Fruit fly (Drosophila melanogaster) whole organism, embryonic: ENCODE data around the gene Lsp1alpha.

ENCODE experiments used
- Atf6 ChIP-seq: fragments of 200-800 bp; sonication (Bioruptor generic); IDR thresholded peaks from 2 replicates; pipeline ENCODE4 v1.3.6; 2022; ENCODE audit warnings: missing biosample characterization, missing genetic modification characterization
- B-H2 ChIP-seq: fragments of 200-800 bp; sonication (Bioruptor generic); optimal IDR thresholded peaks from 2 replicates; lab custom pipeline; 2018; ENCODE audit warnings: missing biosample characterization, mild to moderate bottlenecking, missing genetic modification characterization
- CG10565 ChIP-seq: fragments of 200-800 bp; sonication (Bioruptor generic); optimal IDR thresholded peaks from 3 replicates; lab custom pipeline; 2016; ENCODE audit warnings: missing biosample characterization, mild to moderate bottlenecking, missing genetic modification characterization
- CG11456 ChIP-seq: fragments of 200-800 bp; sonication (Bioruptor generic); IDR thresholded peaks from 3 replicates; pipeline ENCODE4 v1.3.6; 2022; ENCODE audit warnings: missing biosample characterization, missing genetic modification characterization
- CG13287 ChIP-seq: fragments of 200-800 bp; sonication (Bioruptor generic); IDR thresholded peaks from 2 replicates; pipeline ENCODE4 v1.3.6; 2022; ENCODE audit warnings: missing biosample characterization, missing genetic modification characterization; ENCODE audit not compliant: partially characterized antibody
- CG14014 ChIP-seq: fragments of 200-800 bp; sonication (Bioruptor generic); IDR thresholded peaks from 2 replicates; pipeline ENCODE4 v1.3.6; 2022; ENCODE audit warnings: missing biosample characterization, missing genetic modification characterization
- CG14710 ChIP-seq: fragments of 200-800 bp; sonication (Bioruptor generic); optimal IDR thresholded peaks from 3 replicates; lab custom pipeline; 2019; ENCODE audit warnings: missing biosample characterization, mild to moderate bottlenecking, missing genetic modification characterization, moderate library complexity
- CG15011 ChIP-seq: fragments of 200-800 bp; sonication (Bioruptor generic); optimal IDR thresholded peaks from 3 replicates; lab custom pipeline; 2018; ENCODE audit warnings: missing biosample characterization, mild to moderate bottlenecking, missing genetic modification characterization
- CG15073 ChIP-seq: fragments of 200-800 bp; sonication (Bioruptor generic); optimal IDR thresholded peaks from 2 replicates; lab custom pipeline; 2016; ENCODE audit warnings: missing biosample characterization, missing genetic modification characterization
- CG17385 ChIP-seq: fragments of 200-800 bp; sonication (Bioruptor generic); optimal IDR thresholded peaks from 3 replicates; lab custom pipeline; 2018; ENCODE audit warnings: missing biosample characterization, mild to moderate bottlenecking, missing genetic modification characterization
- CG18262 ChIP-seq: fragments of 200-800 bp; optimal IDR thresholded peaks from 3 replicates; lab custom pipeline; 2019; ENCODE audit warnings: missing biosample characterization, mild to moderate bottlenecking, missing genetic modification characterization, moderate library complexity
- CG2678 ChIP-seq: fragments of 200-800 bp; sonication (Bioruptor generic); optimal IDR thresholded peaks from 3 replicates; lab custom pipeline; 2019; ENCODE audit warnings: missing biosample characterization, mild to moderate bottlenecking, missing genetic modification characterization, moderate library complexity
- CG33213 ChIP-seq: fragments of 200-800 bp; sonication (Bioruptor generic); optimal IDR thresholded peaks from 3 replicates; lab custom pipeline; 2016; ENCODE audit warnings: missing biosample characterization, missing genetic modification characterization
- CG3407 ChIP-seq: fragments of 200-800 bp; sonication (Bioruptor generic); optimal IDR thresholded peaks from 2 replicates; lab custom pipeline; 2018; ENCODE audit warnings: missing biosample characterization, mild to moderate bottlenecking, missing genetic modification characterization
- CG3838 ChIP-seq: fragments of 200-800 bp; sonication (Bioruptor generic); optimal IDR thresholded peaks from 3 replicates; lab custom pipeline; 2016; ENCODE audit warnings: missing biosample characterization, missing genetic modification characterization
- CG4282 ChIP-seq: fragments of 200-800 bp; sonication (Bioruptor generic); optimal IDR thresholded peaks from 2 replicates; lab custom pipeline; 2016; ENCODE audit warnings: missing biosample characterization, missing genetic modification characterization
- CG4360 ChIP-seq: fragments of 200-800 bp; sonication (Bioruptor generic); IDR thresholded peaks from 2 replicates; pipeline ENCODE4 v1.3.6; 2022; ENCODE audit warnings: missing biosample characterization, missing genetic modification characterization
- CG4617 ChIP-seq: fragments of 200-800 bp; sonication (Bioruptor generic); optimal IDR thresholded peaks from 3 replicates; lab custom pipeline; 2016; ENCODE audit warnings: missing biosample characterization, missing genetic modification characterization, borderline replicate concordance
- CG6254 ChIP-seq: fragments of 200-800 bp; sonication (Bioruptor generic); optimal IDR thresholded peaks from 3 replicates; lab custom pipeline; 2017; ENCODE audit warnings: mild to moderate bottlenecking, missing biosample characterization, missing genetic modification reagents, missing genetic modification characterization
- CG7271 ChIP-seq: fragments of 200-800 bp; sonication (Bioruptor generic); optimal IDR thresholded peaks from 2 replicates; lab custom pipeline; 2018; ENCODE audit warnings: missing biosample characterization, mild to moderate bottlenecking, missing genetic modification characterization, moderate library complexity
- CG7372 ChIP-seq: fragments of 200-800 bp; sonication (Bioruptor generic); IDR thresholded peaks from 2 replicates; pipeline ENCODE4 v1.3.6; 2022; ENCODE audit warnings: missing biosample characterization, missing genetic modification characterization
- CG8388 ChIP-seq: fragments of 200-800 bp; sonication (Bioruptor generic); optimal IDR thresholded peaks from 2 replicates; lab custom pipeline; 2019; ENCODE audit warnings: missing biosample characterization, mild to moderate bottlenecking, missing genetic modification characterization, moderate library complexity
- CG9727 ChIP-seq: fragments of 200-800 bp; sonication (Bioruptor generic); optimal IDR thresholded peaks from 3 replicates; lab custom pipeline; 2017; ENCODE audit warnings: missing biosample characterization, mild to moderate bottlenecking, missing genetic modification characterization
- Chrac-16 ChIP-seq: fragments of 200-800 bp; sonication (Bioruptor generic); optimal IDR thresholded peaks from 3 replicates; lab custom pipeline; 2016; ENCODE audit warnings: missing biosample characterization, missing genetic modification characterization
- Dek ChIP-seq: fragments of 200-800 bp; sonication (Bioruptor generic); optimal IDR thresholded peaks from 3 replicates; lab custom pipeline; 2019; ENCODE audit warnings: missing biosample characterization, mild to moderate bottlenecking, missing genetic modification characterization, moderate library complexity
- Dll ChIP-seq: fragments of 200-800 bp; sonication (Bioruptor generic); IDR thresholded peaks from 4 replicates; pipeline ENCODE4 v1.3.6; 2022; ENCODE audit warnings: missing biosample characterization, missing genetic modification characterization; ENCODE audit not compliant: partially characterized antibody
- H15 ChIP-seq: fragments of 200-800 bp; sonication (Bioruptor generic); IDR thresholded peaks from 3 replicates; pipeline ENCODE4 v1.3.6; 2022; ENCODE audit warnings: missing biosample characterization, missing genetic modification characterization
- HLH3B ChIP-seq: fragments of 200-800 bp; sonication (Bioruptor generic); IDR thresholded peaks from 2 replicates; pipeline ENCODE4 v1.3.6; 2022; ENCODE audit warnings: missing biosample characterization, missing genetic modification characterization
- Jarid2 ChIP-seq: fragments of 200-800 bp; sonication (Bioruptor generic); optimal IDR thresholded peaks from 3 replicates; lab custom pipeline; 2017; ENCODE audit warnings: mild to moderate bottlenecking, missing biosample characterization, missing genetic modification reagents, missing genetic modification characterization
- Lpt ChIP-seq: fragments of >200 bp; optimal IDR thresholded peaks from 2 replicates; lab custom pipeline; 2018; ENCODE audit warnings: missing biosample characterization, missing genetic modification characterization
- Nf-YC ChIP-seq: fragments of 200-800 bp; optimal IDR thresholded peaks from 3 replicates; lab custom pipeline; 2019; ENCODE audit warnings: missing biosample characterization, mild to moderate bottlenecking, missing genetic modification characterization, moderate library complexity
- PHDP ChIP-seq: fragments of 200-800 bp; sonication (Bioruptor generic); optimal IDR thresholded peaks from 3 replicates; lab custom pipeline; 2018; ENCODE audit warnings: missing biosample characterization, mild to moderate bottlenecking, missing genetic modification characterization, moderate library complexity
- Ravus ChIP-seq: fragments of 200-800 bp; sonication (Bioruptor generic); IDR thresholded peaks from 2 replicates; pipeline ENCODE4 v1.3.6; 2022; ENCODE audit warnings: missing biosample characterization, missing genetic modification characterization
- TFAM ChIP-seq: fragments of 200-800 bp; sonication (Bioruptor generic); optimal IDR thresholded peaks from 2 replicates; lab custom pipeline; 2017; ENCODE audit warnings: missing biosample characterization, missing genetic modification characterization, inconsistent platforms
- Tbp ChIP-seq: fragments of >200 bp; optimal IDR thresholded peaks from 2 replicates; lab custom pipeline; 2018; ENCODE audit warnings: missing biosample characterization, missing genetic modification characterization
- Vsx1 ChIP-seq: fragments of 200-800 bp; sonication (Bioruptor generic); optimal IDR thresholded peaks from 2 replicates; lab custom pipeline; 2017; ENCODE audit warnings: missing biosample characterization, mild to moderate bottlenecking, missing genetic modification characterization, missing genetic modification reagents
- ash1 ChIP-seq: fragments of 200-800 bp; sonication (Bioruptor generic); optimal IDR thresholded peaks from 2 replicates; lab custom pipeline; 2018; ENCODE audit warnings: missing biosample characterization, mild to moderate bottlenecking, missing genetic modification characterization
- bab2 ChIP-seq: fragments of 200-800 bp; sonication (Bioruptor generic); optimal IDR thresholded peaks from 2 replicates; lab custom pipeline; 2016; ENCODE audit warnings: missing biosample characterization, missing genetic modification characterization
- ems ChIP-seq: fragments of 200-800 bp; sonication (Bioruptor generic); optimal IDR thresholded peaks from 3 replicates; lab custom pipeline; 2016; ENCODE audit warnings: missing biosample characterization, missing genetic modification characterization
- exex ChIP-seq: fragments of 200-800 bp; sonication (Bioruptor generic); optimal IDR thresholded peaks from 4 replicates; lab custom pipeline; 2018; ENCODE audit warnings: missing biosample characterization, mild to moderate bottlenecking, missing genetic modification characterization, moderate library complexity
- fd3F ChIP-seq: fragments of 200-800 bp; sonication (Bioruptor generic); optimal IDR thresholded peaks from 2 replicates; lab custom pipeline; 2018; ENCODE audit warnings: missing biosample characterization, mild to moderate bottlenecking, missing genetic modification characterization, moderate library complexity
- fd64A ChIP-seq: fragments of 200-800 bp; sonication (Bioruptor generic); optimal IDR thresholded peaks from 3 replicates; lab custom pipeline; 2018; ENCODE audit warnings: missing biosample characterization, mild to moderate bottlenecking, missing genetic modification characterization
- gsb-n ChIP-seq: fragments of 200-800 bp; sonication (Bioruptor generic); optimal IDR thresholded peaks from 3 replicates; lab custom pipeline; 2018; ENCODE audit warnings: missing biosample characterization, mild to moderate bottlenecking, missing genetic modification characterization
- kni ChIP-seq: fragments of 200-800 bp; sonication (Bioruptor generic); optimal IDR thresholded peaks from 3 replicates; lab custom pipeline; 2017; ENCODE audit warnings: mild to moderate bottlenecking, missing biosample characterization, missing genetic modification reagents, missing genetic modification characterization
- lola ChIP-seq, 3 experiments: fragments of >200 bp in 2 of 3; fragments of 200-800 bp in 1 of 3; sonication (Bioruptor generic) in 1 of 3; optimal IDR thresholded peaks; 2 replicates each; lab custom pipeline; 2017 to 2019; ENCODE audit warnings: missing biosample characterization in 3 of 3, missing genetic modification characterization in 3 of 3, mild to moderate bottlenecking in 1 of 3, moderate library complexity in 1 of 3
- ro ChIP-seq: fragments of 200-800 bp; sonication (Bioruptor generic); IDR thresholded peaks from 2 replicates; pipeline ENCODE4 v1.3.6; 2022; ENCODE audit warnings: missing biosample characterization, missing genetic modification characterization
- run ChIP-seq: fragments of 200-800 bp; sonication (Bioruptor generic); optimal IDR thresholded peaks from 3 replicates; lab custom pipeline; 2018; ENCODE audit warnings: missing biosample characterization, mild to moderate bottlenecking, missing genetic modification characterization
- sim ChIP-seq: fragments of 200-800 bp; sonication (Bioruptor generic); IDR thresholded peaks from 2 replicates; pipeline ENCODE4 v1.3.6; 2022; ENCODE audit warnings: missing biosample characterization, missing genetic modification characterization
- ssp ChIP-seq: fragments of 200-800 bp; sonication (Bioruptor generic); IDR thresholded peaks from 2 replicates; pipeline ENCODE4 v1.3.6; 2022; ENCODE audit warnings: missing biosample characterization, missing genetic modification characterization
- ttk ChIP-seq: fragments of 200-800 bp; sonication (Bioruptor generic); IDR thresholded peaks from 2 replicates; pipeline ENCODE4 v2.1.2; 2022; ENCODE audit warnings: missing biosample characterization, missing genetic modification characterization
- wdn ChIP-seq: fragments of 200-800 bp; sonication (Bioruptor generic); IDR thresholded peaks from 2 replicates; pipeline ENCODE4 v1.3.6; 2022; ENCODE audit warnings: missing biosample characterization, missing genetic modification characterization

The Lsp1alpha gene

DNA sequence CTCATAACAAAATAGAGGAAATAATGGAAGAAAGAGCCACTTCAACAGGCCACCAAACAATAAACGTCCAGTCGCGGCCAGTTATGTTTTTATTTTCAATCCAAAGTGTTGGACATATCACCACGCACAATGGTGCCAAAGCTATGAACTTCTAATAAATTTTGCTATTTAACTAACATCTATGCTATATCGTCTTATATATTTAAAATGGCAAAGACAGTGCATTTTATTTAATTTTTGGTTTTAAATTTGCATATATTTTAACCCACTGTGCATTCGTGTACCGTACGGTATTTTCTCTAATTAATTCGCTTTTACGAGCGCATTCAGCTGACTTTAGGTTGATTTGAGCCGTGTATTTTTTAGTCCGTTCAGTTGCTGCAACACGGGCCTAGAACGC, 35.7 kb upstream of the Lsp1alpha start, which contains the start of gene CG15927 (continued):
- TF ChIP-seq Atf6: peak; percentile 63; the same call in 1 of the 2 replicates
- TF ChIP-seq CG33213 (GFP tag; lab: Kevin White, UChicago): peak; percentile 6
- TF ChIP-seq CG4360: no peak
- TF ChIP-seq CG3838 (GFP tag; lab: Kevin White, UChicago): no peak
- TF ChIP-seq B-H2 (GFP tag; lab: Kevin White, UChicago): no peak
- TF ChIP-seq gsb-n: peak; percentile 47
- TF ChIP-seq CG18262: no peak
- TF ChIP-seq ro (GFP tag; lab: Robert Waterston, UW): no peak
- TF ChIP-seq CG15073 (GFP tag; lab: Kevin White, UChicago): no peak
- no peak for TF ChIP-seq CG4617 (GFP tag; lab: Kevin White, UChicago)
- no peak for TF ChIP-seq CG7271 (tag; lab: Kevin White, UChicago)
- TF ChIP-seq fd64A (GFP tag; lab: Kevin White, UChicago): peak; percentile 57
- TF ChIP-seq CG15011 (GFP tag; lab: Kevin White, UChicago): no peak
- no peak for TF ChIP-seq exex
- no peak for TF ChIP-seq sim (GFP tag; lab: Robert Waterston, UW)
- peak; percentile 55 for TF ChIP-seq CG9727 (GFP tag; lab: Kevin White, UChicago)
- TF ChIP-seq CG11456 (GFP tag; lab: Robert Waterston, UW): no peak
- TF ChIP-seq ssp (GFP tag; lab: Robert Waterston, UW): no peak
- TF ChIP-seq Ravus (GFP tag; lab: Robert Waterston, UW): peak; percentile 13
- no peak for TF ChIP-seq CG13287 (GFP tag; lab: Robert Waterston, UW)
- TF ChIP-seq Nf-YC (tag; lab: Kevin White, UChicago): no peak
- TF ChIP-seq run: no peak
- TF ChIP-seq CG17385 (GFP tag; lab: Kevin White, UChicago): peak; percentile 50
- TF ChIP-seq HLH3B (GFP tag; lab: Robert Waterston, UW): peak; percentile 79
- TF ChIP-seq TFAM: no peak
- TF ChIP-seq CG14014: peak; percentile 71
- TF ChIP-seq Vsx1 (GFP tag; lab: Kevin White, UChicago): peak; percentile 12
- TF ChIP-seq Dek (tag; lab: Kevin White, UChicago): no peak
- TF ChIP-seq ash1 (GFP tag; lab: Kevin White, UChicago): no peak
- TF ChIP-seq CG8388 (GFP tag; lab: Kevin White, UChicago): peak; percentile 59
- TF ChIP-seq CG10565 (GFP tag; lab: Kevin White, UChicago): no peak
- TF ChIP-seq CG2678 (tag; lab: Kevin White, UChicago): peak; percentile 72
- 0 out of 2 replicates have a peak, but pooled peaks have one; percentile 27 for TF ChIP-seq ttk (GFP tag; lab: Robert Waterston, UW)
- TF ChIP-seq kni (GFP tag; lab: Kevin White, UChicago): no peak
- no peak for TF ChIP-seq bab2 (GFP tag; lab: Kevin White, UChicago)
- no peak for TF ChIP-seq Lpt
- TF ChIP-seq CG4282: no peak
- peak; percentile 59 for TF ChIP-seq PHDP (tag; lab: Kevin White, UChicago)
- peak; percentile 53; the same call in 1 of the 3 replicates for TF ChIP-seq H15 (GFP tag; lab: Robert Waterston, UW)
- no peak for TF ChIP-seq fd3F
- TF ChIP-seq Dll (GFP tag; lab: Robert Waterston, UW): no peak
- peak; percentile 29 for TF ChIP-seq CG14710 (tag; lab: Kevin White, UChicago)
- TF ChIP-seq CG6254 (GFP tag; lab: Kevin White, UChicago): peak; percentile 64
- no peak for TF ChIP-seq Jarid2 (GFP tag; lab: Kevin White, UChicago)
- peak; percentile 57 for TF ChIP-seq CG3407 (GFP tag; lab: Kevin White, UChicago)
- TF ChIP-seq lola (GFP tag; optimal IDR thresholded peaks at IDR 0.05; lab: Kevin White, UChicago): peak in 1 of 3 experiments; percentile 33
- peak; percentile 24 for TF ChIP-seq ems (GFP tag; lab: Kevin White, UChicago)
- TF ChIP-seq CG7372: no peak
- TF ChIP-seq wdn (GFP tag; lab: Robert Waterston, UW): no peak
- peak; percentile 23 for TF ChIP-seq Chrac-16 (GFP tag; lab: Kevin White, UChicago)
- TF ChIP-seq Tbp (GFP tag; lab: Kevin White, UChicago): no peak
